Fruit fly (Drosophila melanogaster) S2 (cell line): ENCODE results near the gene Ppm1.

ENCODE experiments used
- CG8478 ChIP-seq: fragments of >200 bp; optimal IDR thresholded peaks from 2 replicates; lab custom pipeline; 2018
- CTCF ChIP-seq, 2 experiments: fragments of >200 bp; optimal IDR thresholded peaks; 2 replicates each; lab custom pipeline; 2018

dm6 chr3L:561772-562454, 19.2 kb upstream of the Ppm1 start:
- TF ChIP-seq CG8478 (lab: Kevin White, UChicago): no peak
- no peak for TF ChIP-seq CTCF (optimal IDR thresholded peaks at IDR 0.05; lab: Kevin White, UChicago)
